Fruit fly (Drosophila melanogaster) whole organism, prepupa: ENCODE measurements around the gene CG2129.

Source experiments
- Blimp-1 ChIP-seq: fragments of 200-800 bp; sonication (Bioruptor generic); optimal IDR thresholded peaks from 3 replicates; lab custom pipeline; 2017; ENCODE audit warnings: missing biosample characterization, missing genetic modification characterization, mild to moderate bottlenecking, moderate library complexity, missing genetic modification reagents
- CG10631 ChIP-seq: fragments of 200-800 bp; sonication (Bioruptor generic); optimal IDR thresholded peaks from 2 replicates; lab custom pipeline; 2016; ENCODE audit warnings: missing biosample characterization, missing genetic modification characterization
- CG10669 ChIP-seq: fragments of 200-800 bp; sonication (Bioruptor generic); optimal IDR thresholded peaks from 3 replicates; lab custom pipeline; 2018; ENCODE audit warnings: missing biosample characterization, mild to moderate bottlenecking, missing genetic modification characterization, moderate library complexity
- CG11294 ChIP-seq: fragments of 200-800 bp; sonication (Bioruptor generic); IDR thresholded peaks from 2 replicates; pipeline ENCODE4 v1.3.6; 2022; ENCODE audit warnings: missing biosample characterization, missing genetic modification characterization
- CG11762 ChIP-seq: fragments of 200-800 bp; sonication (Bioruptor generic); optimal IDR thresholded peaks from 3 replicates; lab custom pipeline; 2016; ENCODE audit warnings: missing biosample characterization, missing genetic modification characterization; ENCODE audit not compliant: insufficient read depth
- CG11902 ChIP-seq: fragments of 200-800 bp; sonication (Bioruptor generic); optimal IDR thresholded peaks from 3 replicates; lab custom pipeline; 2016; ENCODE audit warnings: missing biosample characterization, missing genetic modification characterization
- CG1621 ChIP-seq: fragments of 200-800 bp; sonication (Bioruptor generic); optimal IDR thresholded peaks from 3 replicates; lab custom pipeline; 2018; ENCODE audit warnings: missing biosample characterization, mild to moderate bottlenecking, missing genetic modification characterization
- CG16779 ChIP-seq: fragments of 200-800 bp; sonication (Bioruptor generic); optimal IDR thresholded peaks from 3 replicates; lab custom pipeline; 2017; ENCODE audit warnings: missing biosample characterization, mild to moderate bottlenecking, missing genetic modification characterization
- CG3032 ChIP-seq: fragments of 200-800 bp; optimal IDR thresholded peaks from 2 replicates; lab custom pipeline; 2019; ENCODE audit warnings: missing biosample characterization, mild to moderate bottlenecking, missing genetic modification characterization, moderate library complexity
- CG32006 ChIP-seq: fragments of 200-800 bp; sonication (Bioruptor generic); optimal IDR thresholded peaks from 3 replicates; lab custom pipeline; 2017; ENCODE audit warnings: missing biosample characterization, mild to moderate bottlenecking, missing genetic modification characterization
- CG34406 ChIP-seq: fragments of 200-800 bp; sonication (Bioruptor generic); optimal IDR thresholded peaks from 3 replicates; lab custom pipeline; 2016; ENCODE audit warnings: missing biosample characterization, missing genetic modification characterization
- CG3919 ChIP-seq: fragments of 200-800 bp; sonication (Bioruptor generic); optimal IDR thresholded peaks from 3 replicates; lab custom pipeline; 2016; ENCODE audit warnings: missing biosample characterization, missing genetic modification characterization
- CG6163 ChIP-seq: fragments of 200-800 bp; sonication (Bioruptor generic); IDR thresholded peaks from 3 replicates; pipeline ENCODE4 v1.3.6; 2022; ENCODE audit warnings: missing biosample characterization, missing genetic modification characterization
- CG6276 ChIP-seq: fragments of 200-800 bp; sonication (Bioruptor generic); optimal IDR thresholded peaks from 2 replicates; lab custom pipeline; 2017; ENCODE audit warnings: missing biosample characterization, mild to moderate bottlenecking, missing genetic modification characterization
- CG6792 ChIP-seq: fragments of 200-800 bp; sonication (Bioruptor generic); optimal IDR thresholded peaks from 3 replicates; lab custom pipeline; 2016; ENCODE audit warnings: missing biosample characterization, missing genetic modification characterization
- CG6808 ChIP-seq: fragments of 200-800 bp; sonication (Bioruptor generic); optimal IDR thresholded peaks from 3 replicates; lab custom pipeline; 2017; ENCODE audit warnings: missing biosample characterization, missing genetic modification characterization, mild to moderate bottlenecking, moderate library complexity, missing genetic modification reagents
- CG6854 ChIP-seq: fragments of 200-800 bp; sonication (Bioruptor generic); optimal IDR thresholded peaks from 2 replicates; lab custom pipeline; 2017; ENCODE audit warnings: missing biosample characterization, mild to moderate bottlenecking, missing genetic modification characterization
- CG8119 ChIP-seq: fragments of 200-800 bp; sonication (Bioruptor generic); IDR thresholded peaks from 3 replicates; pipeline ENCODE4 v1.3.6; 2022; ENCODE audit warnings: missing biosample characterization, missing genetic modification characterization
- CG8319 ChIP-seq: fragments of 200-800 bp; sonication (Bioruptor generic); optimal IDR thresholded peaks from 3 replicates; lab custom pipeline; 2016; ENCODE audit warnings: missing biosample characterization, missing genetic modification characterization
- CG8632 ChIP-seq: fragments of 200-800 bp; sonication (Bioruptor generic); optimal IDR thresholded peaks from 3 replicates; lab custom pipeline; 2016; ENCODE audit warnings: missing biosample characterization, missing genetic modification characterization
- CG9139 ChIP-seq: fragments of 200-800 bp; sonication (Bioruptor generic); optimal IDR thresholded peaks from 3 replicates; lab custom pipeline; 2017; ENCODE audit warnings: missing biosample characterization, mild to moderate bottlenecking, missing genetic modification characterization
- Eip75B ChIP-seq: fragments of 200-800 bp; sonication (Bioruptor generic); optimal IDR thresholded peaks from 3 replicates; lab custom pipeline; 2016; ENCODE audit warnings: missing biosample characterization, missing genetic modification characterization
- Eip78C ChIP-seq: fragments of 200-800 bp; sonication (Bioruptor generic); peaks from one replicate; lab custom pipeline; 2016; ENCODE audit warnings: missing biosample characterization, missing genetic modification characterization
- Eip93F ChIP-seq: fragments of 200-800 bp; sonication (Bioruptor generic); optimal IDR thresholded peaks from 2 replicates; lab custom pipeline; 2016; ENCODE audit warnings: missing biosample characterization, mild to moderate bottlenecking, missing genetic modification characterization
- Ets21C ChIP-seq: fragments of 200-800 bp; sonication (Bioruptor generic); optimal IDR thresholded peaks from 3 replicates; lab custom pipeline; 2016; ENCODE audit warnings: missing biosample characterization, missing genetic modification characterization
- Ets96B ChIP-seq: fragments of 200-800 bp; optimal IDR thresholded peaks from 2 replicates; lab custom pipeline; 2019; ENCODE audit warnings: missing biosample characterization, mild to moderate bottlenecking, missing genetic modification characterization, moderate library complexity
- Gug ChIP-seq: fragments of 200-800 bp; sonication (Bioruptor generic); IDR thresholded peaks from 2 replicates; pipeline ENCODE4 v1.3.6; 2022; ENCODE audit warnings: missing biosample characterization, missing genetic modification characterization
- Hr38 ChIP-seq: sonication (Bioruptor generic); optimal IDR thresholded peaks from 2 replicates; lab custom pipeline; 2016; ENCODE audit warnings: missing biosample characterization, missing genetic modification characterization
- Hr4 ChIP-seq: fragments of 200-800 bp; sonication (Bioruptor generic); optimal IDR thresholded peaks from 3 replicates; lab custom pipeline; 2016; ENCODE audit warnings: missing biosample characterization, missing genetic modification characterization
- Lpt ChIP-seq: fragments of 200-800 bp; sonication (Bioruptor generic); optimal IDR thresholded peaks from 3 replicates; lab custom pipeline; 2016; ENCODE audit warnings: missing biosample characterization, missing genetic modification characterization
- Met ChIP-seq: fragments of 200-800 bp; sonication (Bioruptor generic); optimal IDR thresholded peaks from 3 replicates; lab custom pipeline; 2016; ENCODE audit warnings: missing biosample characterization, missing genetic modification characterization
- Sox102F ChIP-seq: fragments of 200-800 bp; sonication (Bioruptor generic); optimal IDR thresholded peaks from 2 replicates; lab custom pipeline; 2016; ENCODE audit warnings: missing biosample characterization, mild to moderate bottlenecking, missing genetic modification characterization
- Sox15 ChIP-seq: fragments of 200-800 bp; sonication (Bioruptor generic); optimal IDR thresholded peaks from 3 replicates; lab custom pipeline; 2016; ENCODE audit warnings: missing biosample characterization, missing genetic modification characterization
- achi ChIP-seq: fragments of 200-800 bp; sonication (Bioruptor generic); optimal IDR thresholded peaks from 3 replicates; lab custom pipeline; 2016; ENCODE audit warnings: missing biosample characterization, missing genetic modification characterization
- acj6 ChIP-seq: fragments of 200-800 bp; sonication (Bioruptor generic); optimal IDR thresholded peaks from 3 replicates; lab custom pipeline; 2016; ENCODE audit warnings: missing biosample characterization, missing genetic modification characterization
- dac ChIP-seq: fragments of 200-800 bp; sonication (Bioruptor generic); optimal IDR thresholded peaks from 2 replicates; lab custom pipeline; 2017; ENCODE audit warnings: missing biosample characterization, mild to moderate bottlenecking, missing genetic modification characterization
- dsx ChIP-seq: fragments of 200-800 bp; optimal IDR thresholded peaks from 3 replicates; lab custom pipeline; 2019; ENCODE audit warnings: missing biosample characterization, mild to moderate bottlenecking, missing genetic modification characterization, moderate library complexity; ENCODE audit not compliant: poor library complexity, severe bottlenecking
- eg ChIP-seq: fragments of 200-800 bp; sonication (Bioruptor generic); IDR thresholded peaks from 3 replicates; pipeline ENCODE4 v1.3.6; 2022; ENCODE audit warnings: missing biosample characterization, missing genetic modification characterization
- esn ChIP-seq: fragments of 200-800 bp; sonication (Bioruptor generic); optimal IDR thresholded peaks from 2 replicates; lab custom pipeline; 2016; ENCODE audit warnings: missing biosample characterization, mild to moderate bottlenecking, missing genetic modification characterization, moderate library complexity
- fd59A ChIP-seq: fragments of 200-800 bp; sonication (Bioruptor generic); optimal IDR thresholded peaks from 2 replicates; lab custom pipeline; 2017; ENCODE audit warnings: missing biosample characterization, mild to moderate bottlenecking, missing genetic modification characterization, missing genetic modification reagents
- fd85E ChIP-seq: fragments of 200-800 bp; sonication (Bioruptor generic); optimal IDR thresholded peaks from 3 replicates; lab custom pipeline; 2016; ENCODE audit warnings: missing biosample characterization, missing genetic modification characterization
- lz ChIP-seq: fragments of 200-800 bp; sonication (Bioruptor generic); optimal IDR thresholded peaks from 3 replicates; lab custom pipeline; 2016; ENCODE audit warnings: missing biosample characterization, missing genetic modification characterization
- net ChIP-seq: fragments of 200-800 bp; sonication (Bioruptor generic); optimal IDR thresholded peaks from 3 replicates; lab custom pipeline; 2016; ENCODE audit warnings: missing biosample characterization, missing genetic modification characterization
- pdm3 ChIP-seq: fragments of 200-800 bp; sonication (Bioruptor generic); optimal IDR thresholded peaks from 3 replicates; lab custom pipeline; 2016; ENCODE audit warnings: missing biosample characterization, missing genetic modification characterization
- salr ChIP-seq, 2 experiments: fragments of 200-800 bp; sonication (Bioruptor generic); optimal IDR thresholded peaks; 3 replicates each; lab custom pipeline; 2016 to 2018; ENCODE audit warnings: missing biosample characterization in 2 of 2, missing genetic modification characterization in 2 of 2, mild to moderate bottlenecking in 1 of 2
- spab ChIP-seq: fragments of 200-800 bp; sonication (Bioruptor generic); optimal IDR thresholded peaks from 2 replicates; lab custom pipeline; 2017; ENCODE audit warnings: missing biosample characterization, mild to moderate bottlenecking, missing genetic modification characterization, missing genetic modification reagents
- ss ChIP-seq, 2 experiments: fragments of 200-800 bp; sonication (Bioruptor generic); optimal IDR thresholded peaks; 2 replicates in 1 of 2; 3 replicates in 1 of 2; lab custom pipeline; 2017 to 2018; ENCODE audit warnings: mild to moderate bottlenecking in 2 of 2, missing biosample characterization in 2 of 2, missing genetic modification characterization in 2 of 2, moderate library complexity in 1 of 2
- vri ChIP-seq: fragments of 200-800 bp; sonication (Bioruptor generic); optimal IDR thresholded peaks from 3 replicates; lab custom pipeline; 2016; ENCODE audit warnings: missing biosample characterization, mild to moderate bottlenecking, missing genetic modification characterization

The CG2129 gene

dm6 chrX:8125224-8125649 lies 20.4 kb upstream of the CG2129 start (continued):
- TF ChIP-seq fd85E: no peak
- no peak for TF ChIP-seq Gug
- TF ChIP-seq pdm3: no peak
- TF ChIP-seq CG32006 (GFP tag; lab: Kevin White, UChicago): peak; percentile 81
- 0 out of 3 replicates have a peak, but pooled peaks have one; percentile 21 for TF ChIP-seq CG6163 (GFP tag; lab: Robert Waterston, UW)
- TF ChIP-seq CG6276: peak; percentile 47
- no peak for TF ChIP-seq Met (GFP tag; lab: Kevin White, UChicago)
- peak; percentile 23 for TF ChIP-seq CG10631 (GFP tag; lab: Kevin White, UChicago)
- no peak for TF ChIP-seq CG9139
- TF ChIP-seq CG1621 (tag; lab: Kevin White, UChicago): no peak
- TF ChIP-seq salr (GFP tag; optimal IDR thresholded peaks at IDR 0.05; lab: Kevin White, UChicago): peak in 1 of 2 experiments; percentile 13
- no peak for TF ChIP-seq dsx (GFP tag; lab: Kevin White, UChicago)
- peak; percentile 39; the same call in 1 of the 2 replicates for TF ChIP-seq CG11294
- TF ChIP-seq Ets96B (tag; lab: Kevin White, UChicago): no peak
- TF ChIP-seq Eip75B (GFP tag; lab: Kevin White, UChicago): no peak

- TF ChIP-seq pdm3: no peak
- no peak for TF ChIP-seq Blimp-1 (GFP tag; lab: Kevin White, UChicago)
- no peak for TF ChIP-seq dsx (GFP tag; lab: Kevin White, UChicago)
- no peak for TF ChIP-seq CG6792 (GFP tag; lab: Kevin White, UChicago)
- 0 out of 3 replicates have a peak, but pooled peaks have one; percentile 29 for TF ChIP-seq CG8119
- TF ChIP-seq CG6854 (GFP tag; lab: Kevin White, UChicago): no peak
- no peak for TF ChIP-seq CG8319 (GFP tag; lab: Kevin White, UChicago)
- peak; percentile 62 for TF ChIP-seq CG32006 (GFP tag; lab: Kevin White, UChicago)
- TF ChIP-seq CG3032 (tag; lab: Kevin White, UChicago): no peak
- TF ChIP-seq ss (GFP tag; optimal IDR thresholded peaks at IDR 0.05; lab: Kevin White, UChicago): no peak
- TF ChIP-seq Ets21C: no peak
- no peak for TF ChIP-seq CG8632 (GFP tag; lab: Kevin White, UChicago)
- no peak for TF ChIP-seq CG11294
- TF ChIP-seq net: no peak
- no peak for TF ChIP-seq Eip75B (GFP tag; lab: Kevin White, UChicago)
- no peak for TF ChIP-seq Gug
- no peak for TF ChIP-seq CG6808
- no peak for TF ChIP-seq Lpt (GFP tag; lab: Kevin White, UChicago)
- no peak for TF ChIP-seq CG11902 (GFP tag; lab: Kevin White, UChicago)
- no peak for TF ChIP-seq acj6
- TF ChIP-seq spab: no peak
- no peak for TF ChIP-seq Met (GFP tag; lab: Kevin White, UChicago)
- no peak for TF ChIP-seq CG10669
- no peak for TF ChIP-seq fd59A (GFP tag; lab: Kevin White, UChicago)
- TF ChIP-seq CG3919: no peak
- TF ChIP-seq CG34406 (GFP tag; lab: Kevin White, UChicago): no peak
- no peak for TF ChIP-seq CG11762
- peak; percentile 66 for TF ChIP-seq Eip78C (GFP tag; lab: Kevin White, UChicago)
- TF ChIP-seq lz (GFP tag; lab: Kevin White, UChicago): no peak
- peak; percentile 55; the same call in 2 of the 3 replicates for TF ChIP-seq eg (GFP tag; lab: Robert Waterston, UW)
- TF ChIP-seq CG6163 (GFP tag; lab: Robert Waterston, UW): peak; percentile 50; the same call in 2 of the 3 replicates
- no peak for TF ChIP-seq dac (GFP tag; lab: Kevin White, UChicago)
- TF ChIP-seq salr (GFP tag; optimal IDR thresholded peaks at IDR 0.05; lab: Kevin White, UChicago): no peak
- no peak for TF ChIP-seq CG9139
- TF ChIP-seq CG10631 (GFP tag; lab: Kevin White, UChicago): no peak
- TF ChIP-seq Hr4: peak; percentile 44
- TF ChIP-seq achi (GFP tag; lab: Kevin White, UChicago): no peak
- no peak for TF ChIP-seq Sox102F (GFP tag; lab: Kevin White, UChicago)
- TF ChIP-seq Eip93F: no peak
- TF ChIP-seq vri (GFP tag; lab: Kevin White, UChicago): no peak
- TF ChIP-seq Sox15 (GFP tag; lab: Kevin White, UChicago): no peak
- TF ChIP-seq CG16779 (tag; lab: Kevin White, UChicago): no peak
- TF ChIP-seq Hr38: no peak
- no peak for TF ChIP-seq fd85E
- TF ChIP-seq esn (GFP tag; lab: Kevin White, UChicago): no peak
Observed at dm6 chrX:8126149-8126548, 19.5 kb upstream of the CG2129 start.
